Fruit fly (Drosophila melanogaster) whole organism, prepupa: ENCODE data around the gene cold.

Experiments used
- Blimp-1 ChIP-seq: fragments of 200-800 bp; sonication (Bioruptor generic); optimal IDR thresholded peaks from 3 replicates; lab custom pipeline; 2017; ENCODE audit warnings: missing biosample characterization, missing genetic modification characterization, mild to moderate bottlenecking, moderate library complexity, missing genetic modification reagents
- CG11294 ChIP-seq: fragments of 200-800 bp; sonication (Bioruptor generic); IDR thresholded peaks from 2 replicates; pipeline ENCODE4 v1.3.6; 2022; ENCODE audit warnings: missing biosample characterization, missing genetic modification characterization
- CG11902 ChIP-seq: fragments of 200-800 bp; sonication (Bioruptor generic); optimal IDR thresholded peaks from 3 replicates; lab custom pipeline; 2016; ENCODE audit warnings: missing biosample characterization, missing genetic modification characterization
- CG15336 ChIP-seq: fragments of 200-800 bp; sonication (Bioruptor generic); IDR thresholded peaks from 2 replicates; pipeline ENCODE4 v1.3.6; 2022; ENCODE audit warnings: missing biosample characterization, missing genetic modification characterization
- CG1621 ChIP-seq: fragments of 200-800 bp; sonication (Bioruptor generic); optimal IDR thresholded peaks from 3 replicates; lab custom pipeline; 2018; ENCODE audit warnings: missing biosample characterization, mild to moderate bottlenecking, missing genetic modification characterization
- CG31627 ChIP-seq: fragments of 200-800 bp; sonication (Bioruptor generic); optimal IDR thresholded peaks from 3 replicates; lab custom pipeline; 2016; ENCODE audit warnings: missing biosample characterization, missing genetic modification characterization
- CG32006 ChIP-seq: fragments of 200-800 bp; sonication (Bioruptor generic); optimal IDR thresholded peaks from 3 replicates; lab custom pipeline; 2017; ENCODE audit warnings: missing biosample characterization, mild to moderate bottlenecking, missing genetic modification characterization
- CG34406 ChIP-seq: fragments of 200-800 bp; sonication (Bioruptor generic); optimal IDR thresholded peaks from 3 replicates; lab custom pipeline; 2016; ENCODE audit warnings: missing biosample characterization, missing genetic modification characterization
- CG6163 ChIP-seq: fragments of 200-800 bp; sonication (Bioruptor generic); IDR thresholded peaks from 3 replicates; pipeline ENCODE4 v1.3.6; 2022; ENCODE audit warnings: missing biosample characterization, missing genetic modification characterization
- CG6854 ChIP-seq: fragments of 200-800 bp; sonication (Bioruptor generic); optimal IDR thresholded peaks from 2 replicates; lab custom pipeline; 2017; ENCODE audit warnings: missing biosample characterization, mild to moderate bottlenecking, missing genetic modification characterization
- CG8119 ChIP-seq: fragments of 200-800 bp; sonication (Bioruptor generic); IDR thresholded peaks from 3 replicates; pipeline ENCODE4 v1.3.6; 2022; ENCODE audit warnings: missing biosample characterization, missing genetic modification characterization
- CG9139 ChIP-seq: fragments of 200-800 bp; sonication (Bioruptor generic); optimal IDR thresholded peaks from 3 replicates; lab custom pipeline; 2017; ENCODE audit warnings: missing biosample characterization, mild to moderate bottlenecking, missing genetic modification characterization
- Eip78C ChIP-seq: fragments of 200-800 bp; sonication (Bioruptor generic); peaks from one replicate; lab custom pipeline; 2016; ENCODE audit warnings: missing biosample characterization, missing genetic modification characterization
- Ets21C ChIP-seq: fragments of 200-800 bp; sonication (Bioruptor generic); optimal IDR thresholded peaks from 3 replicates; lab custom pipeline; 2016; ENCODE audit warnings: missing biosample characterization, missing genetic modification characterization
- Hr4 ChIP-seq: fragments of 200-800 bp; sonication (Bioruptor generic); optimal IDR thresholded peaks from 3 replicates; lab custom pipeline; 2016; ENCODE audit warnings: missing biosample characterization, missing genetic modification characterization
- Lpt ChIP-seq: fragments of 200-800 bp; sonication (Bioruptor generic); optimal IDR thresholded peaks from 3 replicates; lab custom pipeline; 2016; ENCODE audit warnings: missing biosample characterization, missing genetic modification characterization
- Met ChIP-seq: fragments of 200-800 bp; sonication (Bioruptor generic); optimal IDR thresholded peaks from 3 replicates; lab custom pipeline; 2016; ENCODE audit warnings: missing biosample characterization, missing genetic modification characterization
- Sox102F ChIP-seq: fragments of 200-800 bp; sonication (Bioruptor generic); optimal IDR thresholded peaks from 2 replicates; lab custom pipeline; 2016; ENCODE audit warnings: missing biosample characterization, mild to moderate bottlenecking, missing genetic modification characterization
- Sox14 ChIP-seq: fragments of 200-800 bp; sonication (Bioruptor generic); optimal IDR thresholded peaks from 3 replicates; lab custom pipeline; 2016; ENCODE audit warnings: missing biosample characterization, missing genetic modification characterization
- Sox15 ChIP-seq: fragments of 200-800 bp; sonication (Bioruptor generic); optimal IDR thresholded peaks from 3 replicates; lab custom pipeline; 2016; ENCODE audit warnings: missing biosample characterization, missing genetic modification characterization
- acj6 ChIP-seq: fragments of 200-800 bp; sonication (Bioruptor generic); optimal IDR thresholded peaks from 3 replicates; lab custom pipeline; 2016; ENCODE audit warnings: missing biosample characterization, missing genetic modification characterization
- eg ChIP-seq: fragments of 200-800 bp; sonication (Bioruptor generic); IDR thresholded peaks from 3 replicates; pipeline ENCODE4 v1.3.6; 2022; ENCODE audit warnings: missing biosample characterization, missing genetic modification characterization
- esn ChIP-seq: fragments of 200-800 bp; sonication (Bioruptor generic); optimal IDR thresholded peaks from 2 replicates; lab custom pipeline; 2016; ENCODE audit warnings: missing biosample characterization, mild to moderate bottlenecking, missing genetic modification characterization, moderate library complexity
- fkh ChIP-seq: fragments of 200-800 bp; sonication (Bioruptor generic); optimal IDR thresholded peaks from 3 replicates; lab custom pipeline; 2017; ENCODE audit warnings: missing biosample characterization, mild to moderate bottlenecking, missing genetic modification characterization, moderate library complexity
- net ChIP-seq: fragments of 200-800 bp; sonication (Bioruptor generic); optimal IDR thresholded peaks from 3 replicates; lab custom pipeline; 2016; ENCODE audit warnings: missing biosample characterization, missing genetic modification characterization
- spab ChIP-seq: fragments of 200-800 bp; sonication (Bioruptor generic); optimal IDR thresholded peaks from 2 replicates; lab custom pipeline; 2017; ENCODE audit warnings: missing biosample characterization, mild to moderate bottlenecking, missing genetic modification characterization, missing genetic modification reagents
- ss ChIP-seq, 2 experiments: fragments of 200-800 bp; sonication (Bioruptor generic); optimal IDR thresholded peaks; 2 replicates in 1 of 2; 3 replicates in 1 of 2; lab custom pipeline; 2017 to 2018; ENCODE audit warnings: mild to moderate bottlenecking in 2 of 2, missing biosample characterization in 2 of 2, missing genetic modification characterization in 2 of 2, moderate library complexity in 1 of 2
- svp ChIP-seq: fragments of 200-800 bp; sonication (Bioruptor generic); peaks from one replicate; lab custom pipeline; 2016; ENCODE audit warnings: missing biosample characterization, missing genetic modification characterization
- vri ChIP-seq: fragments of 200-800 bp; sonication (Bioruptor generic); optimal IDR thresholded peaks from 3 replicates; lab custom pipeline; 2016; ENCODE audit warnings: missing biosample characterization, mild to moderate bottlenecking, missing genetic modification characterization

Gene cold

dm6 chr2L:552432-552929 lies 21.6 kb upstream of the cold start, which contains the start of gene Ets21C (continued):
- peak; percentile 90 for TF ChIP-seq svp (GFP tag; lab: Kevin White, UChicago)
- TF ChIP-seq net (GFP tag; lab: Kevin White, UChicago) = peak; percentile 39
- peak; percentile 63; the same call in 1 of the 2 replicates for TF ChIP-seq CG15336 (GFP tag; lab: Robert Waterston, UW)
- TF ChIP-seq Blimp-1 (GFP tag; lab: Kevin White, UChicago) = no peak
- no peak for TF ChIP-seq Sox15
- TF ChIP-seq CG1621 (tag; lab: Kevin White, UChicago) = peak; percentile 62
- TF ChIP-seq CG8119 = peak; percentile 71; the same call in 2 of the 3 replicates
- TF ChIP-seq fkh = no peak
- TF ChIP-seq CG6854 (GFP tag; lab: Kevin White, UChicago) = peak; percentile 92
- TF ChIP-seq vri (GFP tag; lab: Kevin White, UChicago) = no peak

dm6 chr2L:559311-559710 lies 14.8 kb upstream of the cold start, which contains the start of gene Tspo:
Gene Tspo (plus strand): TSS chr2L:559612.
- TF ChIP-seq Sox14 (peak; percentile 4), CG31627 (GFP tag; lab: Kevin White, UChicago) (no peak), CG1621 (tag; lab: Kevin White, UChicago) (peak; percentile 63), CG9139 (no peak), svp (GFP tag; lab: Kevin White, UChicago) (peak; percentile 71), ss (GFP tag; optimal IDR thresholded peaks at IDR 0.05; lab: Kevin White, UChicago) (peak; percentile 28 to 58), Eip78C (peak; percentile 65), CG34406 (GFP tag; lab: Kevin White, UChicago) (no peak), Ets21C (no peak), acj6 (GFP tag; lab: Kevin White, UChicago) (no peak)

- TF ChIP-seq CG15336 (GFP tag; lab: Robert Waterston, UW) (no peak), Eip78C (no peak), CG1621 (tag; lab: Kevin White, UChicago) (peak; percentile 65), CG32006 (no peak)
Measured at dm6 chr2L:559770-560567, 14.1 kb upstream of the cold start, which contains the start of gene rempA. Gene rempA (minus strand): TSS chr2L:560310.

- TF ChIP-seq Ets21C (no peak), Hr4 (GFP tag; lab: Kevin White, UChicago) (no peak), CG15336 (GFP tag; lab: Robert Waterston, UW) (peak; percentile 42; the same call in 1 of the 2 replicates), net (GFP tag; lab: Kevin White, UChicago) (peak; percentile 65), CG11294 (no peak), Lpt (GFP tag; lab: Kevin White, UChicago) (peak; percentile 75), CG6163 (0 out of 3 replicates have a peak, but pooled peaks have one; percentile 30), eg (GFP tag; lab: Robert Waterston, UW) (peak; percentile 57; the same call in 2 of the 3 replicates), CG8119 (peak; percentile 68; the same call in 2 of the 3 replicates), CG11902 (GFP tag; lab: Kevin White, UChicago) (no peak)
Measured at dm6 chr2L:563314-563713, 10.8 kb upstream of the cold start.

- TF ChIP-seq Sox102F (GFP tag; lab: Kevin White, UChicago) (no peak), Met (GFP tag; lab: Kevin White, UChicago) (no peak), CG15336 (GFP tag; lab: Robert Waterston, UW) (no peak), CG1621 (tag; lab: Kevin White, UChicago) (peak; percentile 92), esn (peak; percentile 43), spab (no peak)
- TF ChIP-seq, all 60 proteins: peak for 2
Measured at dm6 chr2L:563769-564550, 10.1 kb upstream of the cold start, which contains the start of the genes uncNacbeta and CG2794. Gene uncNacbeta (minus strand): TSS chr2L:563819. Gene CG2794 (plus strand): TSS chr2L:564163.
